Fruit fly (Drosophila melanogaster): ENCODE data around the gene frc.

dm6 chr3L:17383285-17383684 is 49.7 kb downstream of the frc start:
- TF ChIP-seq psq (optimal IDR thresholded peaks at IDR 0.05) (no peak), Sin3A (optimal IDR thresholded peaks at IDR 0.05) (no peak), insv (optimal IDR thresholded peaks at IDR 0.05) (no peak), ttk (optimal IDR thresholded peaks at IDR 0.05) (no peak)
